Worm (Caenorhabditis elegans): Measurements from ENCODE around the gene pxf-1.

DNA sequence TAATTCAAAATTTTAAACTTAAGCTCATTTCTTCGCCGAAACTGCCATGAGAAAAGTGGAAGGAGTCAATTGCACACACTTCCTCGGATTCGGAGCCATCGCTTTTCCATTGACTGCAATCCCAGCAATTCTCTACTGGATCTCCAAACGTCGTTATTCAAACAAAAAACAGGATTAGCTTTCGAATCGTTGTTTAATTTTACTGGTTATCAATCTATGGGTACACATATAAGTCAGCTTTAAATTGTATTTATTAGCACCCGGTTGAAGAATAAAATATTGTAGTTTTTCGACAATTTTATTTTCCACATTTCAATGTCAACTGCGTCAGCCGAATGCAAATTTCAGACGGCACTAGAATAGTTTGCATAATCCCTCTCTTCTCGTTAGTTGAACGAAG, 44.2 kb downstream of the pxf-1 start, which contains the start of gene glt-3:
- TF ChIP-seq sdz-38 (tag; optimal IDR thresholded peaks at IDR 0.05): no peak
- no peak for TF ChIP-seq ceh-91 (GFP tag; IDR thresholded peaks at IDR 0.05)
- TF ChIP-seq K11D2.4 (GFP tag; IDR thresholded peaks at IDR 0.05): no peak
- no peak for TF ChIP-seq ama-1 (optimal IDR thresholded peaks at IDR 0.05)
- TF ChIP-seq ama-1 (GFP tag; optimal IDR thresholded peaks at IDR 0.05): no peak
- TF ChIP-seq pbrm-1 (GFP tag; IDR thresholded peaks at IDR 0.05): no peak
- TF ChIP-seq madf-10 (tag; optimal IDR thresholded peaks at IDR 0.05): no peak
- no peak for TF ChIP-seq him-1 (tag; optimal IDR thresholded peaks at IDR 0.05)
- TF ChIP-seq snpc-4 (GFP tag; optimal IDR thresholded peaks at IDR 0.05): no peak
- TF ChIP-seq snpc-4 (tag; optimal IDR thresholded peaks at IDR 0.05): no peak
- no peak for TF ChIP-seq ekl-4 (GFP tag; IDR thresholded peaks at IDR 0.05)
- TF ChIP-seq ztf-28 (GFP tag; IDR thresholded peaks at IDR 0.05): no peak
- TF ChIP-seq tbx-9 (tag; optimal IDR thresholded peaks at IDR 0.05; ENCODE audit: borderline replicate concordance): no peak
- no peak for TF ChIP-seq unc-62 (GFP tag; optimal IDR thresholded peaks at IDR 0.05)
- TF ChIP-seq nhr-179 (tag; optimal IDR thresholded peaks at IDR 0.05): no peak
- no peak for TF ChIP-seq madf-6 (GFP tag; IDR thresholded peaks at IDR 0.05)

Data from whole organism, young adult.